Worm (Caenorhabditis elegans): ENCODE measurements around the gene irld-6.

Gene irld-6

DNA sequence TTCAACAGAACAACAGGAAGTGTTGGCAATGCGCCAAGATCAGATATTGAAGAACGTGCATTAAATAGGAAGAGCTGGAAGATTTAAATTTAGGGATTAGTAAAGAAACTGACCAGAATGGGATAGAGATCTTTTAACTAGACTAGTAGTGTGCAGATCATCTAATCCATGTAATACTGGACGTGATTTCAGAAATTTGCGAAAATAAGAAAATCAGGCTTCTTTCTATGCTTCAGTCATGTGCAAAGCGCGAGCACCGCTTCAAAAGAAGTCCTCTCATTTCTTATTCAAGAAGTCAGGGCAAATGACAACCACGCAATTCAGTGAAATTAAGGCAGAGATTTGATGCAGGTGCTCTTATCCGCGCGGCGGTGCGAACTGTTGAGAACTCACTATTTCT, 38.6 kb downstream of the irld-6 start:
- TF ChIP-seq Y55F3AM.14 (GFP tag; optimal IDR thresholded peaks at IDR 0.05) (no peak), ceh-82 (tag; optimal IDR thresholded peaks at IDR 0.05) (no peak), sma-9 (GFP tag; optimal IDR thresholded peaks at IDR 0.05) (no peak), sma-9 (tag; optimal IDR thresholded peaks at IDR 0.05) (no peak), lin-11 (tag; optimal IDR thresholded peaks at IDR 0.05) (no peak), egl-27 (tag; optimal IDR thresholded peaks at IDR 0.05) (no peak), nhr-77 (tag; optimal IDR thresholded peaks at IDR 0.05) (no peak), mab-5 (tag; optimal IDR thresholded peaks at IDR 0.05) (no peak), elt-3 (tag; optimal IDR thresholded peaks at IDR 0.05) (no peak), ZK546.5 (tag; optimal IDR thresholded peaks at IDR 0.05) (no peak), sem-4 (tag; optimal IDR thresholded peaks at IDR 0.05) (no peak), peb-1 (tag; optimal IDR thresholded peaks at IDR 0.05) (no peak), elt-1 (tag; optimal IDR thresholded peaks at IDR 0.05) (no peak), skn-1 (tag; optimal IDR thresholded peaks at IDR 0.05) (no peak), unc-39 (tag; optimal IDR thresholded peaks at IDR 0.05) (no peak), ama-1 (optimal IDR thresholded peaks at IDR 0.05) (no peak), snpc-4 (tag; optimal IDR thresholded peaks at IDR 0.05) (no peak), ceh-16 (tag; optimal IDR thresholded peaks at IDR 0.05) (no peak), nhr-25 (tag; optimal IDR thresholded peaks at IDR 0.05) (no peak), nhr-129 (tag; optimal IDR thresholded peaks at IDR 0.05) (no peak)

- TF ChIP-seq C34F6.9 (tag; optimal IDR thresholded peaks at IDR 0.05) (peak; percentile 55), dmd-4 (tag; optimal IDR thresholded peaks at IDR 0.05) (no peak), nhr-6 (tag; optimal IDR thresholded peaks at IDR 0.05) (peak; percentile 1), nhr-10 (tag; optimal IDR thresholded peaks at IDR 0.05) (no peak), ceh-16 (tag; optimal IDR thresholded peaks at IDR 0.05) (peak; percentile 97), aly-2 (tag; optimal IDR thresholded peaks at IDR 0.05) (no peak), Y55F3AM.14 (GFP tag; optimal IDR thresholded peaks at IDR 0.05) (peak; percentile 93), gmeb-1 (tag; optimal IDR thresholded peaks at IDR 0.05) (peak; percentile 29), nhr-21 (tag; optimal IDR thresholded peaks at IDR 0.05) (peak; percentile 96), unc-62 (GFP tag; optimal IDR thresholded peaks at IDR 0.05) (no peak), blmp-1 (tag; optimal IDR thresholded peaks at IDR 0.05; ENCODE audit: insufficient read depth) (peak; percentile 95), sma-9 (GFP tag; optimal IDR thresholded peaks at IDR 0.05) (peak; percentile 97), sma-9 (tag; optimal IDR thresholded peaks at IDR 0.05) (peak; percentile 28), egl-27 (tag; optimal IDR thresholded peaks at IDR 0.05) (peak; percentile 33), nhr-129 (tag; optimal IDR thresholded peaks at IDR 0.05) (peak; percentile 35), mdl-1 (tag; optimal IDR thresholded peaks at IDR 0.05) (peak; percentile 75 to 77), crh-2 (tag; optimal IDR thresholded peaks at IDR 0.05) (peak; percentile 38), F13H6.1 (tag; optimal IDR thresholded peaks at IDR 0.05) (peak; percentile 37), nhr-25 (tag; optimal IDR thresholded peaks at IDR 0.05) (peak; percentile 97), lin-39 (tag; optimal IDR thresholded peaks at IDR 0.05) (no peak), fos-1 (tag; optimal IDR thresholded peaks at IDR 0.05) (peak; percentile 53), unc-55 (GFP tag; optimal IDR thresholded peaks at IDR 0.05) (no peak), peb-1 (tag; optimal IDR thresholded peaks at IDR 0.05) (peak; percentile 51), sma-3 (GFP tag; optimal IDR thresholded peaks at IDR 0.05) (peak; percentile 92), sem-4 (tag; optimal IDR thresholded peaks at IDR 0.05) (peak; percentile 44)
Measured at ce11 chrV:10716865-10717713, 39.5 kb downstream of the irld-6 start.

ce11 chrV:10715158-10716152, 41.1 kb downstream of the irld-6 start:
- TF ChIP-seq nhr-129 (tag; optimal IDR thresholded peaks at IDR 0.05) = peak; percentile 89
- peak; percentile 90 for TF ChIP-seq crh-2 (tag; optimal IDR thresholded peaks at IDR 0.05)
- peak; percentile 49 for TF ChIP-seq sma-3 (GFP tag; optimal IDR thresholded peaks at IDR 0.05)
- no peak for TF ChIP-seq alr-1 (tag; optimal IDR thresholded peaks at IDR 0.05)
- TF ChIP-seq nhr-25 (tag; optimal IDR thresholded peaks at IDR 0.05) = peak; percentile 94
- peak; percentile 94 for TF ChIP-seq ceh-16 (tag; optimal IDR thresholded peaks at IDR 0.05)
- peak; percentile 94 for TF ChIP-seq zag-1 (tag; optimal IDR thresholded peaks at IDR 0.05)
- TF ChIP-seq nhr-23 (tag; optimal IDR thresholded peaks at IDR 0.05) = no peak
- peak; percentile 42 to 90 for TF ChIP-seq lsy-2 (tag; optimal IDR thresholded peaks at IDR 0.05)
- TF ChIP-seq unc-62 (GFP tag; optimal IDR thresholded peaks at IDR 0.05) = peak; percentile 90
- peak; percentile 99 for TF ChIP-seq sma-9 (GFP tag; optimal IDR thresholded peaks at IDR 0.05)
- no peak for TF ChIP-seq sma-9 (tag; optimal IDR thresholded peaks at IDR 0.05)
- TF ChIP-seq fos-1 (tag; optimal IDR thresholded peaks at IDR 0.05) = peak; percentile 74
- TF ChIP-seq lin-39 (tag; optimal IDR thresholded peaks at IDR 0.05) = peak; percentile 17
- TF ChIP-seq nhr-11 (tag; optimal IDR thresholded peaks at IDR 0.05) = no peak
- TF ChIP-seq ceh-82 (tag; optimal IDR thresholded peaks at IDR 0.05) = peak; percentile 73
- peak; percentile 90 for TF ChIP-seq unc-55 (GFP tag; optimal IDR thresholded peaks at IDR 0.05)
- TF ChIP-seq ztf-11 (tag; optimal IDR thresholded peaks at IDR 0.05) = peak; percentile 13
- TF ChIP-seq blmp-1 (tag; optimal IDR thresholded peaks at IDR 0.05; ENCODE audit: insufficient read depth) = peak; percentile 80
- peak; percentile 91 for TF ChIP-seq nhr-21 (tag; optimal IDR thresholded peaks at IDR 0.05)
- TF ChIP-seq C34F6.9 (tag; optimal IDR thresholded peaks at IDR 0.05) = peak; percentile 95
- no peak for TF ChIP-seq aly-2 (tag; optimal IDR thresholded peaks at IDR 0.05)
- peak; percentile 95 for TF ChIP-seq snpc-4 (tag; optimal IDR thresholded peaks at IDR 0.05)
- peak; percentile 95 for TF ChIP-seq ztf-4 (tag; optimal IDR thresholded peaks at IDR 0.05)
- peak; percentile 85 for TF ChIP-seq nhr-6 (tag; optimal IDR thresholded peaks at IDR 0.05)
- peak; percentile 75 for TF ChIP-seq gmeb-1 (tag; optimal IDR thresholded peaks at IDR 0.05)

Data from whole organism, L2 larva.